Fruit fly (Drosophila melanogaster) whole organism, pupa: ENCODE data around the gene dpr16.
A peak's percentile ranks its signal among the peaks of the same experiment; 100 is the strongest.

Experiments used
- CG10348 ChIP-seq: fragments of 200-800 bp; sonication (Bioruptor generic); IDR thresholded peaks from 2 replicates; pipeline ENCODE4 v1.3.6; 2022; ENCODE audit warnings: missing biosample characterization, missing genetic modification characterization
- CG12605 ChIP-seq: fragments of 200-800 bp; sonication (Bioruptor generic); IDR thresholded peaks from 2 replicates; pipeline ENCODE4 v1.3.6; 2022; ENCODE audit warnings: missing biosample characterization, missing genetic modification characterization
- CG13204 ChIP-seq: fragments of 200-800 bp; sonication (Bioruptor generic); optimal IDR thresholded peaks from 2 replicates; lab custom pipeline; 2018; ENCODE audit warnings: missing biosample characterization, mild to moderate bottlenecking, missing genetic modification characterization, moderate library complexity
- CG14655 ChIP-seq: fragments of 200-800 bp; sonication (Bioruptor generic); optimal IDR thresholded peaks from 3 replicates; lab custom pipeline; 2017; ENCODE audit warnings: mild to moderate bottlenecking, missing biosample characterization, missing genetic modification reagents, missing genetic modification characterization
- CG15710 ChIP-seq: fragments of 200-800 bp; sonication (Bioruptor generic); optimal IDR thresholded peaks from 2 replicates; lab custom pipeline; 2018; ENCODE audit warnings: missing biosample characterization, mild to moderate bottlenecking, missing genetic modification characterization, moderate library complexity
- CG17806 ChIP-seq: fragments of 200-800 bp; sonication (Bioruptor generic); optimal IDR thresholded peaks from 2 replicates; lab custom pipeline; 2018; ENCODE audit warnings: missing biosample characterization, mild to moderate bottlenecking, missing genetic modification characterization, moderate library complexity
- CG32121 ChIP-seq: fragments of 200-800 bp; sonication (Bioruptor generic); IDR thresholded peaks from 2 replicates; pipeline ENCODE4 v1.3.6; 2022; ENCODE audit warnings: missing biosample characterization, missing genetic modification characterization
- CG34367 ChIP-seq: fragments of 200-800 bp; sonication (Bioruptor generic); optimal IDR thresholded peaks from 2 replicates; lab custom pipeline; 2018; ENCODE audit warnings: missing biosample characterization, mild to moderate bottlenecking, missing genetic modification characterization
- CG4496 ChIP-seq: fragments of 200-800 bp; sonication (Bioruptor generic); IDR thresholded peaks from 3 replicates; pipeline ENCODE4 v1.3.6; 2022; ENCODE audit warnings: missing biosample characterization, missing genetic modification characterization
- CG8159 ChIP-seq: fragments of 200-800 bp; sonication (Bioruptor generic); optimal IDR thresholded peaks from 3 replicates; lab custom pipeline; 2018; ENCODE audit warnings: missing biosample characterization, mild to moderate bottlenecking, missing genetic modification characterization, moderate library complexity
- CG8301 ChIP-seq: fragments of 200-800 bp; sonication (Bioruptor generic); optimal IDR thresholded peaks from 2 replicates; lab custom pipeline; 2018; ENCODE audit warnings: missing biosample characterization, mild to moderate bottlenecking, missing genetic modification characterization
- CG9948 ChIP-seq: fragments of 200-800 bp; sonication (Bioruptor generic); optimal IDR thresholded peaks from 2 replicates; lab custom pipeline; 2018; ENCODE audit warnings: missing biosample characterization, mild to moderate bottlenecking, missing genetic modification characterization, moderate library complexity
- D1 ChIP-seq: fragments of 200-800 bp; sonication (Bioruptor generic); optimal IDR thresholded peaks from 2 replicates; lab custom pipeline; 2018; ENCODE audit warnings: missing biosample characterization, mild to moderate bottlenecking, missing genetic modification characterization, moderate library complexity
- EcR ChIP-seq: fragments of 200-800 bp; sonication (Bioruptor generic); optimal IDR thresholded peaks from 3 replicates; lab custom pipeline; 2019; ENCODE audit warnings: missing biosample characterization, missing genetic modification characterization, mild to moderate bottlenecking, moderate library complexity, missing genetic modification reagents
- Ets98B ChIP-seq: fragments of 200-800 bp; sonication (Bioruptor generic); IDR thresholded peaks from 2 replicates; pipeline ENCODE4 v1.3.6; 2022; ENCODE audit warnings: missing biosample characterization, missing genetic modification characterization
- Pif1A ChIP-seq: fragments of 200-800 bp; sonication (Bioruptor generic); optimal IDR thresholded peaks from 3 replicates; lab custom pipeline; 2016; ENCODE audit warnings: missing biosample characterization, missing genetic modification characterization
- Pif1B ChIP-seq: fragments of 200-800 bp; sonication (Bioruptor generic); optimal IDR thresholded peaks from 3 replicates; lab custom pipeline; 2016; ENCODE audit warnings: missing biosample characterization, missing genetic modification characterization
- Snoo ChIP-seq: fragments of 200-800 bp; sonication (Bioruptor generic); optimal IDR thresholded peaks from 3 replicates; lab custom pipeline; 2017; ENCODE audit warnings: missing biosample characterization, mild to moderate bottlenecking, missing genetic modification characterization, inconsistent platforms
- fd96Ca ChIP-seq: fragments of 200-800 bp; sonication (Bioruptor generic); IDR thresholded peaks from 3 replicates; pipeline ENCODE4 v1.3.6; 2022; ENCODE audit warnings: missing biosample characterization, missing genetic modification characterization
- gl ChIP-seq: fragments of 200-800 bp; sonication (Bioruptor generic); optimal IDR thresholded peaks from 2 replicates; lab custom pipeline; 2018; ENCODE audit warnings: missing biosample characterization, mild to moderate bottlenecking, missing genetic modification characterization
- rn ChIP-seq: fragments of 200-800 bp; sonication (Bioruptor generic); IDR thresholded peaks from 2 replicates; pipeline ENCODE4 v1.3.6; 2022; ENCODE audit warnings: missing biosample characterization, missing genetic modification characterization

dpr16 gene

DNA sequence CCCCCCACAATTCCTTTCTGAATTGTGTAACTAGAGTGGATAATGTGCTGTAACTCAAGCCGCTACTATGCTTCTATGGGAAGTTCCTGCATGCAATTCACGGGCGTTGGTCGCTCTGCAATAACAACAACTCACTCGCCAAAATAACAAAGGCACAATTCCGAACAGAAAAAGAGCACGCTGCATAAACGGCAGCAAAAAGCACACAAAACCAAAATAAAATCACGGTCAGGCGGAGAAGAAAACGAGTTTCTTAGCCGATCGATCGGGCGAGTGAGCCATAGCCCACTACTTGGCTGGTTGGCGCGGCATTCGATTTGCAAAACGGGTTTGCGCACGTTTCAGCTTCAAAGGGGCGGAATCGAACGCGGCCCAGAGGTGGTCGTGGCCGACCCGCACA is 62.6 kb downstream of the dpr16 start:
- TF ChIP-seq CG10348 (GFP tag; lab: Robert Waterston, UW) (no peak), CG9948 (no peak), EcR (GFP tag; lab: Kevin White, UChicago) (peak; percentile 63), D1 (tag; lab: Kevin White, UChicago) (no peak), CG13204 (GFP tag; lab: Kevin White, UChicago) (peak; percentile 86), Ets98B (GFP tag; lab: Robert Waterston, UW) (peak; percentile 34; the same call in 1 of the 2 replicates), CG14655 (GFP tag; lab: Kevin White, UChicago) (no peak), CG8301 (tag; lab: Kevin White, UChicago) (no peak), Pif1B (no peak), CG17806 (tag; lab: Kevin White, UChicago) (no peak), CG12605 (no peak), CG4496 (GFP tag; lab: Robert Waterston, UW) (no peak), CG8159 (tag; lab: Kevin White, UChicago) (no peak), CG15710 (tag; lab: Kevin White, UChicago) (no peak), rn (GFP tag; lab: Robert Waterston, UW) (no peak), gl (tag; lab: Kevin White, UChicago) (peak; percentile 13), CG34367 (no peak), Pif1A (GFP tag; lab: Kevin White, UChicago) (no peak), Snoo (tag; lab: Kevin White, UChicago) (no peak), fd96Ca (no peak), CG32121 (no peak)

- TF ChIP-seq CG10348 (GFP tag; lab: Robert Waterston, UW) (no peak), CG14655 (GFP tag; lab: Kevin White, UChicago) (peak; percentile 51), fd96Ca (0 out of 3 replicates have a peak, but pooled peaks have one; percentile 34), rn (GFP tag; lab: Robert Waterston, UW) (no peak), Pif1A (GFP tag; lab: Kevin White, UChicago) (no peak), CG4496 (GFP tag; lab: Robert Waterston, UW) (0 out of 3 replicates have a peak, but pooled peaks have one; percentile 33), CG13204 (GFP tag; lab: Kevin White, UChicago) (no peak), CG8301 (tag; lab: Kevin White, UChicago) (peak; percentile 43), Ets98B (GFP tag; lab: Robert Waterston, UW) (peak; percentile 23; the same call in 1 of the 2 replicates)
These were observed 63.6 kb downstream of the dpr16 start for dm6 chr3R:5214162-5214916.

dm6 chr3R:5215334-5216307 is 64.9 kb downstream of the dpr16 start:
- TF ChIP-seq EcR (GFP tag; lab: Kevin White, UChicago): peak; percentile 88
- TF ChIP-seq CG12605: peak; percentile 80
- TF ChIP-seq Snoo (tag; lab: Kevin White, UChicago): peak; percentile 85
- peak; percentile 87 for TF ChIP-seq fd96Ca
- peak; percentile 79 for TF ChIP-seq Ets98B (GFP tag; lab: Robert Waterston, UW)
- TF ChIP-seq CG32121: peak; percentile 76
- peak; percentile 90 for TF ChIP-seq CG14655 (GFP tag; lab: Kevin White, UChicago)
- TF ChIP-seq gl (tag; lab: Kevin White, UChicago): peak; percentile 70
- TF ChIP-seq CG9948: peak; percentile 88
- TF ChIP-seq CG34367: peak; percentile 84
- TF ChIP-seq CG8301 (tag; lab: Kevin White, UChicago): peak; percentile 90
- peak; percentile 89 for TF ChIP-seq CG8159 (tag; lab: Kevin White, UChicago)
- peak; percentile 83 for TF ChIP-seq Pif1B
- TF ChIP-seq CG4496 (GFP tag; lab: Robert Waterston, UW): peak; percentile 84
- TF ChIP-seq CG15710 (tag; lab: Kevin White, UChicago): peak; percentile 90
- peak; percentile 82 for TF ChIP-seq CG17806 (tag; lab: Kevin White, UChicago)
- TF ChIP-seq D1 (tag; lab: Kevin White, UChicago): peak; percentile 45
- peak; percentile 82 for TF ChIP-seq CG13204 (GFP tag; lab: Kevin White, UChicago)
- TF ChIP-seq rn (GFP tag; lab: Robert Waterston, UW): peak; percentile 63
- no peak for TF ChIP-seq CG10348 (GFP tag; lab: Robert Waterston, UW)
- TF ChIP-seq Pif1A (GFP tag; lab: Kevin White, UChicago): peak; percentile 89
- TF ChIP-seq, all 21 proteins: peak for 20

dm6 chr3R:5216308-5216765 is 65.6 kb downstream of the dpr16 start:
- no peak for TF ChIP-seq CG8301 (tag; lab: Kevin White, UChicago)
- TF ChIP-seq EcR (GFP tag; lab: Kevin White, UChicago): peak; percentile 60
- TF ChIP-seq rn (GFP tag; lab: Robert Waterston, UW): no peak
- no peak for TF ChIP-seq Ets98B (GFP tag; lab: Robert Waterston, UW)

- TF ChIP-seq Pif1A (GFP tag; lab: Kevin White, UChicago): no peak
- no peak for TF ChIP-seq CG15710 (tag; lab: Kevin White, UChicago)
- TF ChIP-seq Snoo (tag; lab: Kevin White, UChicago): peak; percentile 8
- TF ChIP-seq Ets98B (GFP tag; lab: Robert Waterston, UW): peak; percentile 48; the same call in 1 of the 2 replicates
- peak; percentile 46; the same call in 1 of the 2 replicates for TF ChIP-seq CG12605
- TF ChIP-seq fd96Ca: 0 out of 3 replicates have a peak, but pooled peaks have one; percentile 22
These were observed 66.6 kb downstream of the dpr16 start, which contains the start of gene cno for dm6 chr3R:5217278-5217714. Gene cno (minus strand): TSS chr3R:5217456.
